Fruit fly (Drosophila melanogaster) whole organism, embryonic: ENCODE data around the gene CG6325.

Source experiments
- Asciz ChIP-seq: fragments of 200-800 bp; sonication (Bioruptor generic); optimal IDR thresholded peaks from 2 replicates; lab custom pipeline; 2017; ENCODE audit warnings: missing biosample characterization, mild to moderate bottlenecking, missing genetic modification characterization, missing genetic modification reagents
- Bgb ChIP-seq: fragments of 200-800 bp; sonication (Bioruptor generic); IDR thresholded peaks from 2 replicates; pipeline ENCODE4 v1.3.6; 2022; ENCODE audit warnings: missing biosample characterization, missing genetic modification characterization; ENCODE audit not compliant: partially characterized antibody
- CG10209 ChIP-seq: fragments of 200-800 bp; sonication (Bioruptor generic); optimal IDR thresholded peaks from 3 replicates; lab custom pipeline; 2017; ENCODE audit warnings: missing biosample characterization, mild to moderate bottlenecking, missing genetic modification characterization, missing genetic modification reagents
- CG10274 ChIP-seq: fragments of 200-800 bp; sonication (Bioruptor generic); optimal IDR thresholded peaks from 3 replicates; lab custom pipeline; 2017; ENCODE audit warnings: missing biosample characterization, mild to moderate bottlenecking, missing genetic modification characterization
- CG14050 ChIP-seq: fragments of 200-800 bp; sonication (Bioruptor generic); IDR thresholded peaks from 3 replicates; pipeline ENCODE4 v1.3.6; 2022; ENCODE audit warnings: missing biosample characterization, missing genetic modification characterization
- CG14441 ChIP-seq: fragments of 200-800 bp; sonication (Bioruptor generic); IDR thresholded peaks from 2 replicates; pipeline ENCODE4 v1.3.6; 2022; ENCODE audit warnings: missing biosample characterization, missing genetic modification characterization
- CG14965 ChIP-seq: fragments of 200-800 bp; sonication (Bioruptor generic); optimal IDR thresholded peaks from 2 replicates; lab custom pipeline; 2016; ENCODE audit warnings: missing biosample characterization, missing genetic modification characterization, borderline replicate concordance
- CG16779 ChIP-seq: fragments of 200-800 bp; sonication (Bioruptor generic); IDR thresholded peaks from 2 replicates; pipeline ENCODE4 v1.3.6; 2022; ENCODE audit warnings: missing biosample characterization, missing genetic modification characterization
- CG17361 ChIP-seq: fragments of 200-800 bp; sonication (Bioruptor generic); IDR thresholded peaks from 3 replicates; pipeline ENCODE4 v1.3.6; 2022; ENCODE audit warnings: missing biosample characterization, missing genetic modification characterization
- CG18262 ChIP-seq: fragments of 200-800 bp; optimal IDR thresholded peaks from 3 replicates; lab custom pipeline; 2019; ENCODE audit warnings: missing biosample characterization, mild to moderate bottlenecking, missing genetic modification characterization, moderate library complexity
- CG2199 ChIP-seq: fragments of 200-800 bp; sonication (Bioruptor generic); IDR thresholded peaks from 3 replicates; pipeline ENCODE4 v1.3.6; 2022; ENCODE audit warnings: missing biosample characterization, missing genetic modification characterization
- CG30431 ChIP-seq: fragments of 200-800 bp; sonication (Bioruptor generic); optimal IDR thresholded peaks from 2 replicates; lab custom pipeline; 2017; ENCODE audit warnings: missing biosample characterization, missing genetic modification characterization
- CG34224 ChIP-seq: fragments of 200-800 bp; sonication (Bioruptor generic); IDR thresholded peaks from 3 replicates; pipeline ENCODE4 v1.3.6; 2022; ENCODE audit warnings: missing biosample characterization, missing genetic modification characterization; ENCODE audit not compliant: partially characterized antibody
- CG43689 ChIP-seq: fragments of 200-800 bp; sonication (Bioruptor generic); IDR thresholded peaks from 2 replicates; pipeline ENCODE4 v1.3.6; 2022; ENCODE audit warnings: missing biosample characterization, missing genetic modification characterization
- CG7745 ChIP-seq: fragments of 200-800 bp; sonication (Bioruptor generic); optimal IDR thresholded peaks from 2 replicates; lab custom pipeline; 2018; ENCODE audit warnings: missing biosample characterization, mild to moderate bottlenecking, missing genetic modification characterization, moderate library complexity
- CG8290 ChIP-seq, 3 experiments: fragments of 200-800 bp; sonication (Bioruptor generic); optimal IDR thresholded peaks; 2 replicates each; lab custom pipeline; 2016 to 2019; ENCODE audit warnings: missing biosample characterization in 3 of 3, missing genetic modification characterization in 3 of 3, mild to moderate bottlenecking in 2 of 3, moderate library complexity in 1 of 3
- CG8478 ChIP-seq: fragments of >200 bp; optimal IDR thresholded peaks from 2 replicates; lab custom pipeline; 2018
- CG9876 ChIP-seq: fragments of 200-800 bp; sonication (Bioruptor generic); optimal IDR thresholded peaks from 2 replicates; lab custom pipeline; 2016; ENCODE audit warnings: missing biosample characterization, missing genetic modification characterization
- Dip2 ChIP-seq: fragments of 200-800 bp; sonication (Bioruptor generic); IDR thresholded peaks from 2 replicates; pipeline ENCODE4 v1.3.6; 2022; ENCODE audit warnings: missing biosample characterization, missing genetic modification characterization
- Dll ChIP-seq: fragments of 200-800 bp; sonication (Bioruptor generic); IDR thresholded peaks from 4 replicates; pipeline ENCODE4 v1.3.6; 2022; ENCODE audit warnings: missing biosample characterization, missing genetic modification characterization; ENCODE audit not compliant: partially characterized antibody
- HHEX ChIP-seq: fragments of 200-800 bp; sonication (Bioruptor generic); optimal IDR thresholded peaks from 3 replicates; lab custom pipeline; 2017; ENCODE audit warnings: missing biosample characterization, mild to moderate bottlenecking, missing genetic modification characterization, missing genetic modification reagents
- Hr39 ChIP-seq: fragments of >200 bp; optimal IDR thresholded peaks from 2 replicates; lab custom pipeline; 2017
- Lim3 ChIP-seq: fragments of 200-800 bp; sonication (Bioruptor generic); IDR thresholded peaks from 2 replicates; pipeline ENCODE4 v1.3.6; 2022; ENCODE audit warnings: missing biosample characterization, missing genetic modification characterization
- Mad ChIP-seq: fragments of 200-800 bp; sonication (Bioruptor generic); optimal IDR thresholded peaks from 2 replicates; lab custom pipeline; 2016; ENCODE audit warnings: missing biosample characterization, missing genetic modification characterization
- Med ChIP-seq: fragments of 200-800 bp; sonication (Bioruptor generic); peaks from one replicate; lab custom pipeline; 2016; ENCODE audit warnings: missing biosample characterization, missing genetic modification characterization, mild to moderate bottlenecking, inconsistent platforms, moderate library complexity
- NC2β ChIP-seq: fragments of 200-800 bp; sonication (Bioruptor generic); optimal IDR thresholded peaks from 2 replicates; lab custom pipeline; 2016; ENCODE audit warnings: missing biosample characterization, missing genetic modification characterization
- Nf-YC ChIP-seq: fragments of 200-800 bp; optimal IDR thresholded peaks from 3 replicates; lab custom pipeline; 2019; ENCODE audit warnings: missing biosample characterization, mild to moderate bottlenecking, missing genetic modification characterization, moderate library complexity
- Optix ChIP-seq: fragments of 200-800 bp; sonication (Bioruptor generic); IDR thresholded peaks from 3 replicates; pipeline ENCODE4 v1.3.6; 2022; ENCODE audit warnings: missing biosample characterization, missing genetic modification characterization
- Pdp1 ChIP-seq, 2 experiments: fragments of 200-800 bp; sonication (Bioruptor generic); optimal IDR thresholded peaks; 3 replicates each; lab custom pipeline; 2016; ENCODE audit warnings: missing biosample characterization in 2 of 2, missing genetic modification characterization in 2 of 2, mild to moderate bottlenecking in 1 of 2, moderate library complexity in 1 of 2
- Rfx ChIP-seq: fragments of 200-800 bp; sonication (Bioruptor generic); IDR thresholded peaks from 2 replicates; pipeline ENCODE4 v1.3.6; 2022; ENCODE audit warnings: missing biosample characterization, missing genetic modification characterization
- Rx ChIP-seq: fragments of 200-800 bp; sonication (Bioruptor generic); IDR thresholded peaks from 2 replicates; pipeline ENCODE4 v1.3.6; 2022; ENCODE audit warnings: missing biosample characterization, missing genetic modification characterization
- Scr ChIP-seq: fragments of 200-800 bp; sonication (Bioruptor generic); IDR thresholded peaks from 2 replicates; pipeline ENCODE4 v1.3.6; 2022; ENCODE audit warnings: missing biosample characterization, missing genetic modification characterization; ENCODE audit not compliant: partially characterized antibody
- Vsx1 ChIP-seq: fragments of 200-800 bp; sonication (Bioruptor generic); optimal IDR thresholded peaks from 2 replicates; lab custom pipeline; 2017; ENCODE audit warnings: missing biosample characterization, mild to moderate bottlenecking, missing genetic modification characterization, missing genetic modification reagents
- abd-A ChIP-seq: fragments of 200-800 bp; sonication (Bioruptor generic); optimal IDR thresholded peaks from 3 replicates; lab custom pipeline; 2019; ENCODE audit warnings: missing biosample characterization, mild to moderate bottlenecking, missing genetic modification characterization, moderate library complexity
- bbx ChIP-seq: fragments of 200-800 bp; sonication (Bioruptor generic); IDR thresholded peaks from 2 replicates; pipeline ENCODE4 v1.3.6; 2022; ENCODE audit warnings: missing biosample characterization, missing genetic modification characterization; ENCODE audit not compliant: partially characterized antibody
- btn ChIP-seq: fragments of 200-800 bp; sonication (Bioruptor generic); optimal IDR thresholded peaks from 2 replicates; lab custom pipeline; 2016; ENCODE audit warnings: missing biosample characterization, missing genetic modification characterization
- cg ChIP-seq: fragments of 200-800 bp; sonication (Bioruptor generic); optimal IDR thresholded peaks from 3 replicates; lab custom pipeline; 2019; ENCODE audit warnings: missing biosample characterization, mild to moderate bottlenecking, missing genetic modification characterization, moderate library complexity
- gem ChIP-seq: fragments of 200-800 bp; sonication (Bioruptor generic); optimal IDR thresholded peaks from 2 replicates; lab custom pipeline; 2019; ENCODE audit warnings: missing biosample characterization, mild to moderate bottlenecking, missing genetic modification characterization, moderate library complexity
- hkb ChIP-seq, 2 experiments: fragments of 200-800 bp in 1 of 2; fragments of >200 bp in 1 of 2; sonication (Bioruptor generic) in 1 of 2; IDR thresholded peaks in 1 of 2; optimal IDR thresholded peaks in 1 of 2; 2 replicates each; pipeline versions ENCODE4 v1.3.6 to Lab custom; 2017 to 2022; ENCODE audit warnings: missing biosample characterization in 1 of 2, missing genetic modification characterization in 1 of 2
- phol ChIP-seq: fragments of 200-800 bp; sonication (Bioruptor generic); optimal IDR thresholded peaks from 3 replicates; lab custom pipeline; 2018; ENCODE audit warnings: missing biosample characterization, mild to moderate bottlenecking, missing genetic modification characterization, moderate library complexity
- pros ChIP-seq: fragments of 200-800 bp; sonication (Bioruptor generic); optimal IDR thresholded peaks from 3 replicates; lab custom pipeline; 2019; ENCODE audit warnings: missing biosample characterization, mild to moderate bottlenecking, missing genetic modification characterization, moderate library complexity
- pzg ChIP-seq: fragments of 200-800 bp; sonication (Bioruptor generic); optimal IDR thresholded peaks from 3 replicates; lab custom pipeline; 2018; ENCODE audit warnings: missing biosample characterization, mild to moderate bottlenecking, missing genetic modification characterization, moderate library complexity
- sim ChIP-seq: fragments of 200-800 bp; sonication (Bioruptor generic); IDR thresholded peaks from 2 replicates; pipeline ENCODE4 v1.3.6; 2022; ENCODE audit warnings: missing biosample characterization, missing genetic modification characterization
- ttk ChIP-seq: fragments of 200-800 bp; sonication (Bioruptor generic); IDR thresholded peaks from 2 replicates; pipeline ENCODE4 v2.1.2; 2022; ENCODE audit warnings: missing biosample characterization, missing genetic modification characterization
- twi ChIP-seq: fragments of 200-800 bp; optimal IDR thresholded peaks from 2 replicates; lab custom pipeline; 2019; ENCODE audit warnings: missing biosample characterization, mild to moderate bottlenecking, missing genetic modification characterization, moderate library complexity
- zf30C ChIP-seq: fragments of 200-800 bp; sonication (Bioruptor generic); optimal IDR thresholded peaks from 3 replicates; lab custom pipeline; 2018; ENCODE audit warnings: missing biosample characterization, mild to moderate bottlenecking, missing genetic modification characterization

CG6325 gene

DNA sequence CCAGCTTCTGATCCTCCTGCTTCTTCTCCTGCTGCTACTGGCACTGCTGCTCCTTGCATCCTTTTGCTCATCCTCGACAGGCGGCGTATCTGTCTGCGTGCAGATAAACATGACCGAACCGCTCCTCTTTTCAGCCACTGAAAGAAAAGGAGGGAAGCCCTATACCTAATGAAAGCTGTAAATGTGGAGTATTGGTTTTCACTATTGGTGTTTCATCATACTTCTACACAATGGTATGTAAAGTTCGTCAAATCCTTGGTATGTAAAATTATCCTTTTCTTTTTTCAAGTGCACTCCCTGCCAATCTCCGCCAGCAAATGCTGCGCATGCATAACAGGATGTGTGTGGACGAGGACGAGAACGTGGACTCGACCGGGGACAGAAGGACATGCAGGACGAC lies 21.2 kb upstream of the CG6325 start, which contains the start of gene CG46270:
Gene CG46270 (minus strand): TSS at position 101 of the 400 bp plus-strand sequence.
- TF ChIP-seq zf30C (GFP tag; lab: Kevin White, UChicago) (no peak), twi (tag; lab: Kevin White, UChicago) (no peak), Pdp1 (GFP tag; optimal IDR thresholded peaks at IDR 0.05; lab: Kevin White, UChicago) (no peak), Lim3 (no peak), CG14441 (0 out of 2 replicates have a peak, but pooled peaks have one; percentile 4), phol (tag; lab: Kevin White, UChicago) (no peak), gem (tag; lab: Kevin White, UChicago) (no peak), Med (GFP tag; lab: Kevin White, UChicago) (peak; percentile 45)

DNA sequence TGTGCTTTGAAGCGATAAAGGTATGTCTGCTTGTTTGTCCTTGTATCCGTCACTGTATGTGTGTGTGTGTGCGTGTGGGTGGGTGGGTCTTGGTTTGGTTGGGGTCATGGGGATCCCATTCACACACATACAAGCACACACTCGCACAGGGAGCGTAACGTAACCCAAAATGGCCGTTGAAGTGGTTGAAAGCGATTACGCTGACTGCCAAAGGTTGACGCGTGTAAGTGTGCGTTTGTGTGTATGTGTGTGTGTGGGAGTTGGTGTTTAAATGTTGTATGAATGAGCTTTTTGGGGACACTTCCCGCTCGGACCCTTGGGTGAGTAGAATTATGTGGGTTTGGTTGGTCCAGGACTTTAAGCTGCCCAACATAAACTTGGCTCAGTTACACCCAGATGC lies 14.1 kb upstream of the CG6325 start:
- TF ChIP-seq bbx (GFP tag; lab: Robert Waterston, UW) = no peak
- TF ChIP-seq abd-A = peak; percentile 63
- peak; percentile 32 for TF ChIP-seq Nf-YC (tag; lab: Kevin White, UChicago)
- TF ChIP-seq cg = peak; percentile 14
- TF ChIP-seq, all 482 proteins: peak for 3

DNA sequence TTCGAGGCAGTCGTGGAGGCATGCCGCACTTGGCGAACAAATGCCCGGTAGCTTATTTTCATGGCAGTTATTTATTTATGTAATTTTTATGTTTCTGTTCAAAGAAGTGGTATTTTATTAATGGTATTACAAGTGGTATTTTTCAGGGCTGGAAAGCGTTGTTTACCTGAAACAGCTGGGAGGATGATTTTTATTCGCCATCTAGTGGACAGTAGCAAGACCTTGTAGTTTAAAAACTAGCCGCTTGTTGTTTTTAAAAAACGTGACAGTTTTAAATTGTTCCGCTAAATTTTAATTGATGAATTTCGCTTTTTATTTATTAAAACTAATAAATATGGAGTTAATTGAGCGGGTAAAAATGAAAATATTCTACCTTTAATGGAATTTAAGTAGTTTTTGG lies 8.8 kb upstream of the CG6325 start, which contains the start of gene CG6345:
Gene CG6345 (minus strand): TSS at position 124 of the 400 bp plus-strand sequence.
- TF ChIP-seq Mad (peak; percentile 90), btn (GFP tag; lab: Kevin White, UChicago) (peak; percentile 89), HHEX (peak; percentile 92), CG17361 (GFP tag; lab: Robert Waterston, UW) (peak; percentile 75), Rx (GFP tag; lab: Robert Waterston, UW) (peak; percentile 63), CG9876 (GFP tag; lab: Kevin White, UChicago) (peak; percentile 47), Dip2 (GFP tag; lab: Robert Waterston, UW) (no peak), CG34224 (GFP tag; lab: Robert Waterston, UW) (no peak), Optix (peak; percentile 72; the same call in 2 of the 3 replicates), CG8290 (GFP tag; optimal IDR thresholded peaks at IDR 0.05; lab: Kevin White, UChicago) (peak; percentile 50), CG8290 (tag; optimal IDR thresholded peaks at IDR 0.05; lab: Kevin White, UChicago) (peak; percentile 44 to 82), Rfx (peak; percentile 97), CG10274 (GFP tag; lab: Kevin White, UChicago) (peak; percentile 55), pzg (peak; percentile 67), CG14965 (GFP tag; lab: Kevin White, UChicago) (peak; percentile 100), hkb (optimal IDR thresholded peaks at IDR 0.05; lab: Kevin White, UChicago) (no peak), hkb (GFP tag; IDR thresholded peaks at IDR 0.05; lab: Robert Waterston, UW) (peak; percentile 71), CG16779 (no peak), Bgb (GFP tag; lab: Robert Waterston, UW) (no peak), CG18262 (tag; lab: Kevin White, UChicago) (peak; percentile 83), Vsx1 (GFP tag; lab: Kevin White, UChicago) (peak; percentile 86), CG43689 (GFP tag; lab: Robert Waterston, UW) (peak; percentile 77), CG14050 (GFP tag; lab: Robert Waterston, UW) (peak; percentile 78), CG8478 (lab: Kevin White, UChicago) (no peak), Asciz (GFP tag; lab: Kevin White, UChicago) (peak; percentile 94), CG30431 (peak; percentile 73), CG10209 (GFP tag; lab: Kevin White, UChicago) (peak; percentile 77), sim (GFP tag; lab: Robert Waterston, UW) (0 out of 2 replicates have a peak, but pooled peaks have one; percentile 52), NC2β (GFP tag; lab: Kevin White, UChicago) (peak; percentile 90), Hr39 (lab: Kevin White, UChicago) (no peak), Scr (GFP tag; lab: Robert Waterston, UW) (0 out of 2 replicates have a peak, but pooled peaks have one; percentile 13), ttk (GFP tag; lab: Robert Waterston, UW) (peak; percentile 66), Dll (no peak), pros (GFP tag; lab: Kevin White, UChicago) (no peak), CG7745 (tag; lab: Kevin White, UChicago) (no peak), CG2199 (GFP tag; lab: Robert Waterston, UW) (peak; percentile 86; the same call in 2 of the 3 replicates)
